Fruit fly (Drosophila melanogaster): Measurements from ENCODE around the gene mRpL15.

dm6 chr3L:20427449-20427848 lies 8.6 kb downstream of the mRpL15 start, which contains the start of gene CG5274:
- TF ChIP-seq D1 (tag; optimal IDR thresholded peaks at IDR 0.05) (no peak), EcR (GFP tag; optimal IDR thresholded peaks at IDR 0.05) (no peak), CG10348 (GFP tag; IDR thresholded peaks at IDR 0.05) (no peak), CG8301 (tag; optimal IDR thresholded peaks at IDR 0.05) (no peak), CG4496 (GFP tag; IDR thresholded peaks at IDR 0.05) (no peak), CG8159 (tag; optimal IDR thresholded peaks at IDR 0.05) (no peak), CG14655 (GFP tag; optimal IDR thresholded peaks at IDR 0.05) (no peak), gl (tag; optimal IDR thresholded peaks at IDR 0.05) (no peak), CG34367 (tag; optimal IDR thresholded peaks at IDR 0.05) (no peak), CG9948 (tag; optimal IDR thresholded peaks at IDR 0.05) (no peak), CG17806 (tag; optimal IDR thresholded peaks at IDR 0.05) (no peak), CG13204 (GFP tag; optimal IDR thresholded peaks at IDR 0.05) (no peak)
